Worm (Caenorhabditis elegans): ENCODE measurements around the gene pph-6.
A peak's percentile ranks its signal among the peaks of the same experiment; 100 is the strongest.

The pph-6 gene

DNA sequence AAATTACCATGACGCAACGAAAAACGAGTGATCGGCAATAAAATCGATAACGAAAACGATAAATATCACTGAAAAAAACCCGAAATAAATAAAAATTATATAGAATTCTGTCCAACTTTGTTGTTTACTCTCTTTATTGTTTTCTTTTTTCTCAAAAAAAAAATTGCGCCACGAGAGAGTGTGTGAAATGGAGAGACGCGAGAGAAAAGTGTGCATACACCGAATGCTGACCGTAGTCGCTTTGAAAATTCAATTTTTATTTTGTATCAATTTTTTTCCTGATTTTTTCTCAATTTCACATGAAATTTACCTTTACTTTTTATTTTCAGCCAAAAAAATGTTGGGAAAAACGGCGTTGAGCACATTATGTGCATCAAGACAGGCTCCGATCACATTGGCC lies 48.4 kb downstream of the pph-6 start, which contains the start of the genes M01F1.4 and mrpl-35:
Gene M01F1.4 (minus strand): TSS at position 126 of the 400 bp plus-strand sequence.
Gene mrpl-35 (plus strand): TSS at position 330 of the 400 bp plus-strand sequence.
- TF ChIP-seq nhr-237 (tag; optimal IDR thresholded peaks at IDR 0.05) (peak; percentile 21), mab-5 (tag; optimal IDR thresholded peaks at IDR 0.05) (no peak), zip-8 (tag; optimal IDR thresholded peaks at IDR 0.05) (no peak), ces-1 (GFP tag; optimal IDR thresholded peaks at IDR 0.05) (peak; percentile 51), lsy-2 (tag; optimal IDR thresholded peaks at IDR 0.05) (peak; percentile 94), flh-1 (GFP tag; optimal IDR thresholded peaks at IDR 0.05) (no peak), mep-1 (tag; optimal IDR thresholded peaks at IDR 0.05) (peak; percentile 65), ceh-43 (GFP tag; optimal IDR thresholded peaks at IDR 0.05) (no peak)

- TF ChIP-seq lin-32 (GFP tag; optimal IDR thresholded peaks at IDR 0.05) (no peak), hlh-1 (tag; optimal IDR thresholded peaks at IDR 0.05) (no peak), ham-2 (GFP tag; optimal IDR thresholded peaks at IDR 0.05) (no peak), nhr-237 (tag; optimal IDR thresholded peaks at IDR 0.05) (no peak), nhr-76 (tag; optimal IDR thresholded peaks at IDR 0.05) (no peak)
These were observed 50.3 kb downstream of the pph-6 start for ce11 chrIII:3511808-3512207.

Measured in whole organism, mixed stage, embryonic.